Worm (Caenorhabditis elegans): Measurements from ENCODE around the gene fbxa-7.

fbxa-7 gene

ce11 chrIII:2251348-2251747 is at the start of gene fbxa-7:
TSS of gene fbxa-7 (minus strand) at chrIII:2251448.
- no peak for TF ChIP-seq M03D4.4 (tag; optimal IDR thresholded peaks at IDR 0.05)
- TF ChIP-seq unc-39 (tag; optimal IDR thresholded peaks at IDR 0.05) = no peak
- no peak for TF ChIP-seq mep-1 (tag; optimal IDR thresholded peaks at IDR 0.05)
- no peak for TF ChIP-seq elt-3 (tag; optimal IDR thresholded peaks at IDR 0.05)
- TF ChIP-seq sptf-1 (tag; optimal IDR thresholded peaks at IDR 0.05) = no peak
- no peak for TF ChIP-seq mls-2 (tag; optimal IDR thresholded peaks at IDR 0.05)
- TF ChIP-seq ces-1 (GFP tag; optimal IDR thresholded peaks at IDR 0.05) = no peak
- TF ChIP-seq blmp-1 (tag; optimal IDR thresholded peaks at IDR 0.05) = no peak
- TF ChIP-seq snpc-4 (tag; optimal IDR thresholded peaks at IDR 0.05) = no peak

ce11 chrIII:2294736-2295135 is 43.5 kb upstream of the fbxa-7 start:
- TF ChIP-seq pha-4 (tag; optimal IDR thresholded peaks at IDR 0.05) = peak; percentile 68
- TF ChIP-seq mab-5 (tag; optimal IDR thresholded peaks at IDR 0.05) = no peak

ce11 chrIII:2291139-2291538 is 39.9 kb upstream of the fbxa-7 start, which contains the start of gene fbxa-219:
TSS of gene fbxa-219 (plus strand) at chrIII:2291415.
- TF ChIP-seq bed-3 (GFP tag; optimal IDR thresholded peaks at IDR 0.05) = no peak
- no peak for TF ChIP-seq unc-120 (tag; optimal IDR thresholded peaks at IDR 0.05; ENCODE audit: poor library complexity, severe bottlenecking)

ce11 chrIII:2288261-2288660 is 37.0 kb upstream of the fbxa-7 start:
- TF ChIP-seq ces-1 (GFP tag; optimal IDR thresholded peaks at IDR 0.05) = no peak
- TF ChIP-seq nhr-76 (tag; optimal IDR thresholded peaks at IDR 0.05) = no peak
- no peak for TF ChIP-seq mab-5 (tag; optimal IDR thresholded peaks at IDR 0.05)
- no peak for TF ChIP-seq M03D4.4 (tag; optimal IDR thresholded peaks at IDR 0.05)
- TF ChIP-seq ham-2 (GFP tag; optimal IDR thresholded peaks at IDR 0.05) = no peak
- no peak for TF ChIP-seq tbx-8 (GFP tag; optimal IDR thresholded peaks at IDR 0.05)
- no peak for TF ChIP-seq ceh-43 (GFP tag; optimal IDR thresholded peaks at IDR 0.05)
- no peak for TF ChIP-seq nhr-12 (tag; optimal IDR thresholded peaks at IDR 0.05)
- no peak for TF ChIP-seq snpc-4 (tag; optimal IDR thresholded peaks at IDR 0.05)
- no peak for TF ChIP-seq sem-2 (GFP tag; optimal IDR thresholded peaks at IDR 0.05)
- TF ChIP-seq pha-4 (tag; optimal IDR thresholded peaks at IDR 0.05) = no peak
- no peak for TF ChIP-seq elt-3 (tag; optimal IDR thresholded peaks at IDR 0.05)
- no peak for TF ChIP-seq unc-120 (tag; optimal IDR thresholded peaks at IDR 0.05; ENCODE audit: poor library complexity, severe bottlenecking)
- no peak for TF ChIP-seq ceh-83 (GFP tag; optimal IDR thresholded peaks at IDR 0.05)
- TF ChIP-seq nhr-28 (tag; optimal IDR thresholded peaks at IDR 0.05) = no peak

ce11 chrIII:2283341-2283847 is 32.1 kb upstream of the fbxa-7 start:
- no peak for TF ChIP-seq sem-2 (GFP tag; optimal IDR thresholded peaks at IDR 0.05)
- TF ChIP-seq unc-62 (GFP tag; optimal IDR thresholded peaks at IDR 0.05) = no peak
- no peak for TF ChIP-seq snpc-4 (tag; optimal IDR thresholded peaks at IDR 0.05)
- no peak for TF ChIP-seq flh-1 (GFP tag; optimal IDR thresholded peaks at IDR 0.05)
- TF ChIP-seq ceh-39 (tag; optimal IDR thresholded peaks at IDR 0.05) = no peak
- TF ChIP-seq mls-2 (tag; optimal IDR thresholded peaks at IDR 0.05) = no peak
- TF ChIP-seq lin-13 (tag; optimal IDR thresholded peaks at IDR 0.05) = no peak
- no peak for TF ChIP-seq unc-39 (tag; optimal IDR thresholded peaks at IDR 0.05)
- TF ChIP-seq tbx-8 (GFP tag; optimal IDR thresholded peaks at IDR 0.05) = no peak
- TF ChIP-seq ceh-43 (GFP tag; optimal IDR thresholded peaks at IDR 0.05) = no peak
- no peak for TF ChIP-seq cnd-1 (tag; optimal IDR thresholded peaks at IDR 0.05)
- no peak for TF ChIP-seq zip-8 (tag; optimal IDR thresholded peaks at IDR 0.05)
- no peak for TF ChIP-seq elt-3 (tag; optimal IDR thresholded peaks at IDR 0.05)
- TF ChIP-seq sptf-1 (tag; optimal IDR thresholded peaks at IDR 0.05) = no peak
- TF ChIP-seq ces-1 (GFP tag; optimal IDR thresholded peaks at IDR 0.05) = no peak
- no peak for TF ChIP-seq bed-3 (GFP tag; optimal IDR thresholded peaks at IDR 0.05)

DNA sequence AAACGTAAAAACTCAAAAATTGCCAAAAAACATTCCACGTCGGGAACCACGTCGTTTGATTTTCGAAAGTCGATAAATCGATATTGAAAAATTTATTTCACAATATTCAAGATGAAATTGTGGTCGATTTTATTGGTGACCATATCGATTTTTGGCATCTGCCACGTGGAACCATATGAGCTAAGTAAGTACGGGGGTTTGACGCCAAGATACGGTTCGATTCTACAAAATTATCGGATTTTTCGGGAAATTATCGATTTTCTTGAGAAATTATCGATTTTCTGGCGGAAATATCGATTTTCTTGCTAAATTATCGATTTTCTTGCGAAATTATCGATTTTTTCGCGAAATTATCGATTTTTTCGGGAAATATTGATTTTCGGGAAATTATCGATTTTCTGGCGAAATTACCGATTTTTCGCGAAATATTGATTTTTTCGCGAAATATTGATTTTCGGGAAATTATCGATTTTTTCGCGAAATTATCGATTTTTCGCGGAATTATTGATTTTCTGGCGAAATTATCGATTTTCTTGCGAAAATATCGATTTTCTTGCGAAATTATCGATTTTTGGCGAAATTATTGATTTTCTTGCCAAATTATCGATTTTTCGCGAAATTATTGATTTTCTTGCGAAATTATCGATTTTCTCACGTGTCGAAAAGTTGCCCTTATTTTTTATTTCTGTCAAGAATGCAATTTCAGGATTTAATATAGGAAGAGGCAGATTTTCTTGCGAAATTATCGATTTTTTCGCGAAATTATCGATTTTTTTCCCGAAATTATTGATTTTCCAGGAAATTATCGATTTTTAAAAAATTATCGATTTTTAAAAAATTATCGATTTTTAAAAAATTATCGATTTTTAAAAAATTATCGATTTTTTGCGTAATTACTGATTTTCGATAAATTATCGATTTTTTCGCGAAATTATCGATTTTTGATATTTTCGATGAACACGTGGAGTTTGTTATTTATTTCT is 31.0 kb upstream of the fbxa-7 start, which contains the start of gene Y54F10BM.3:
TSS of gene Y54F10BM.3 (plus strand) at position 51 of the 983 bp plus-strand sequence.
- peak; percentile 25 for TF ChIP-seq ceh-39 (tag; optimal IDR thresholded peaks at IDR 0.05)
- TF ChIP-seq sptf-1 (tag; optimal IDR thresholded peaks at IDR 0.05) = peak; percentile 23
- no peak for TF ChIP-seq unc-62 (GFP tag; optimal IDR thresholded peaks at IDR 0.05)
